Worm (Caenorhabditis elegans): ENCODE measurements around the gene sra-31.

DNA sequence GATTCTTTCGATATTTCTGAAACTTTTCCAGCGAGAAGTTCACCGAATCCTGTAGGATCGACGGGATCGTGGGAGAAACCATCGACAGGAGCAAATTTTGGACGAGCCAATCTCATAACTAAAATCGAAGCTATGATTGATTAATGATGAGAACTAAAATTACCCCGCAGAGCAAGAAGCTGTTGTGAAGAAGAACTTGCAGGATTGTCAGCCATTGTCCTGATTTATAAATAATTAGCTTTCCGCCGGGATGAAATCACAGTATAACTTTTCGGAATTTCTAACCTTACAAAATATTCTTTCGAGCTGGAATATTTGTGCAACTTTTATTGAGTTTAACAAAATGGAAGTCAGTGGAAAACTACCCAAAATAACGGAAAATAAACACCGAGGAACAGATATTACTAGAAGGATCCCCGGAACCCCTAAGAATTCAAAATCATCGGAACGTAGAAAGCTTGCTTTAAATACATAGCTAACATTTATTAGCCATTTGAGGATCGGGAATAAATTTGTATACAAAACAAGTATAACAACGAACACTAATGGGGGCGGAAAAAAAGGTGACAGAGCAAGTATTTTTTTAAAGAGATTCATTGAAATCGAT is 9.1 kb upstream of the sra-31 start, which contains the start of gene C56C10.7:
- TF ChIP-seq nfya-2 (GFP tag; IDR thresholded peaks at IDR 0.05): peak; percentile 63; the same call in 1 of the 2 replicates
- no peak for TF ChIP-seq pha-4 (tag; optimal IDR thresholded peaks at IDR 0.05)
- no peak for TF ChIP-seq ceh-91 (GFP tag; IDR thresholded peaks at IDR 0.05)
- peak; percentile 93 for TF ChIP-seq ekl-4 (GFP tag; IDR thresholded peaks at IDR 0.05)
- TF ChIP-seq Y95B8A.8 (GFP tag; IDR thresholded peaks at IDR 0.05): no peak
- no peak for TF ChIP-seq ztf-6 (GFP tag; IDR thresholded peaks at IDR 0.05)
- peak; percentile 77 for TF ChIP-seq chd-7 (tag; optimal IDR thresholded peaks at IDR 0.05)
- TF ChIP-seq efl-1 (GFP tag; optimal IDR thresholded peaks at IDR 0.05): no peak
- no peak for TF ChIP-seq T07F8.4 (tag; optimal IDR thresholded peaks at IDR 0.05)
- no peak; the same call in none of the 2 replicates for TF ChIP-seq ceh-40 (GFP tag; IDR thresholded peaks at IDR 0.05)
- peak; percentile 53 for TF ChIP-seq F10E7.11 (tag; optimal IDR thresholded peaks at IDR 0.05)
- TF ChIP-seq madf-3 (GFP tag; IDR thresholded peaks at IDR 0.05): peak; percentile 94
- TF ChIP-seq attf-6 (GFP tag; IDR thresholded peaks at IDR 0.05): peak; percentile 85
- no peak for TF ChIP-seq nhr-90 (tag; optimal IDR thresholded peaks at IDR 0.05)
